Worm (Caenorhabditis elegans): ENCODE measurements around the gene spdl-1.

spdl-1 gene

DNA sequence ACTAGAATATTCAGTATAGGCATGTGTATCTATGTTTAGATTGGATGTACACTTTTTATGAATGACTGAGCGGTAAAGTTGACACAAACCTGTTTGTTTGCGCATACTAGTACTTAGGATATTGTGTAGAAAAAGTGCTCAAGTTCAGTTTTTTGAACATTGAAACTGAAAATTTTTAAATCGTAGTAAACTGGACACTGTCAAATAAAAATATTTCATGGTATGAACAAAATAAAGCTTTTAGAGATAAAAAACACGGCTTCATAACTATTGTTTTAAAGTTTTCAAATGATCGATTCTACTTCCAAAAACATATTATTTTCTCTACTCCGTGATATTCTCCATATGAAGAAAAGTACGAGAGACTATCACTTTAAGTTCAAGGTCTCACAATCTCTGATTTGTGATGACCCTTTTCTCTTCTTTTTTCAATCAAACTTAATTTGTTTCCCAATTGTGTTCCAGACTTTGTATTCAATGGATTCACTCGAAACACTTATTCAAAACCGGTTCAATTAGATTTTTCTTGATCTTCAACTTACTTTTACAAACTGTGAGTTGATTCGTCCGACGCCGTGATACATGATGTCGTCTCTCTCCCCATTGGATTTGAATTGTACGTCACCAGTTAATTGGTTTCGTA lies 10.2 kb downstream of the spdl-1 start:
- TF ChIP-seq mcd-1 (GFP tag; IDR thresholded peaks at IDR 0.05) (no peak), dpl-1 (GFP tag; optimal IDR thresholded peaks at IDR 0.05) (no peak), nfya-2 (GFP tag; IDR thresholded peaks at IDR 0.05) (no peak), mes-4 (tag; optimal IDR thresholded peaks at IDR 0.05) (no peak), ztf-25 (GFP tag; IDR thresholded peaks at IDR 0.05) (no peak), nfya-1 (tag; optimal IDR thresholded peaks at IDR 0.05; ENCODE audit: borderline replicate concordance, insufficient read depth) (no peak), lin-40 (tag; optimal IDR thresholded peaks at IDR 0.05) (no peak), aptf-2 (GFP tag; conservative IDR thresholded peaks at IDR 0.05) (no peak), Y95B8A.8 (GFP tag; IDR thresholded peaks at IDR 0.05) (no peak), tbp1 (GFP tag; optimal IDR thresholded peaks at IDR 0.05) (no peak), ceh-40 (GFP tag; IDR thresholded peaks at IDR 0.05) (no peak), nhr-27 (tag; optimal IDR thresholded peaks at IDR 0.05) (no peak)

DNA sequence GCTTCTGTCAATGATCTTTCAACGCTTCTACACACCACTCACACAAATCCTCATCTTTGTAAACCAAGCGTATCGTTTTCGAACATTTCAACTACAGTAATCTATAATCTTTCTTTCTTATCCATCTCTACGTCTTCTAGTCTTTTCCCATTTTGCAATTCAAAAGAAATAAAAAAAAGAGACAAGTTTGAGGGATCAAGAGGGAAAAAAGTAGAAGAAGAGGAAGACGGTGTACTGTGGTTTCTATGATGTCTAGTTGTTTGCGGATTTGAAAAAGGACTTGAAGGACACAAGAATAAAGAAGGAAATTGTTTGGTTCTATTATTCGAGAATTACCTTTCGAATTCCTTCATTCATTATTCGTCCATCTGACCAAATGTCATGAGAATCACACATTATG lies 11.1 kb downstream of the spdl-1 start:
- no peak for TF ChIP-seq nfya-1 (tag; optimal IDR thresholded peaks at IDR 0.05; ENCODE audit: borderline replicate concordance, insufficient read depth)
- no peak for TF ChIP-seq madf-6 (GFP tag; IDR thresholded peaks at IDR 0.05)
- no peak for TF ChIP-seq hrde-1 (tag; optimal IDR thresholded peaks at IDR 0.05; ENCODE audit: borderline replicate concordance)
- no peak for TF ChIP-seq egrh-3 (GFP tag; IDR thresholded peaks at IDR 0.05)
- no peak for TF ChIP-seq B0261.1 (tag; optimal IDR thresholded peaks at IDR 0.05)
- TF ChIP-seq cebp-2 (GFP tag; IDR thresholded peaks at IDR 0.05): no peak
- TF ChIP-seq B0336.3 (GFP tag; IDR thresholded peaks at IDR 0.05): no peak
- no peak for TF ChIP-seq C06A6.2 (GFP tag; conservative IDR thresholded peaks at IDR 0.05)
- no peak for TF ChIP-seq ekl-4 (GFP tag; IDR thresholded peaks at IDR 0.05)
- no peak for TF ChIP-seq snpc-1.1 (tag; optimal IDR thresholded peaks at IDR 0.05; ENCODE audit: insufficient read depth)
- no peak for TF ChIP-seq ZK185.1 (tag; optimal IDR thresholded peaks at IDR 0.05; ENCODE audit: poor library complexity, severe bottlenecking)
- no peak for TF ChIP-seq K11D2.4 (GFP tag; IDR thresholded peaks at IDR 0.05)

DNA sequence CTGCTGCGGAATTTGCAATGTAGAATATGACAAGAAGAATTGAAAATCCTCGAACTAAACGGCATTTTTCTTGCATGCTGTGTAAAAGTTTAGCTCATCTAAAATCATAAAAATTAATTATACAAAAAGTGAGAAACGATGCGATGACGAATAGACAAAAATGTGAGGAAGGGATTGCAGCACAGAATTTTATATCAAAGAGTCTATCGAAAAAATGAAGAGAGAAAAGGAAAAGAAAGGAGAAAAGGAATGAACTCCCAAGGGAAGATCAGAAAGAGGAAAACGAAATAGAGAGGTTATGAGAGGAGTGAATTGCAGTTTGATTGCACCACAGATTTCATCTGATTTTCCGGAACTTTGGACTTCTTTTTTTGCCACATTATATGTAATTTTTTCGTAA lies 12.9 kb downstream of the spdl-1 start, which contains the start of gene glr-4:
Gene glr-4 (minus strand): TSS at position 101 of the 400 bp plus-strand sequence.
- TF ChIP-seq ceh-79 (tag; optimal IDR thresholded peaks at IDR 0.05) (no peak), ztf-28 (GFP tag; IDR thresholded peaks at IDR 0.05) (no peak), ztf-25 (GFP tag; IDR thresholded peaks at IDR 0.05) (no peak), F57A8.1 (GFP tag; optimal IDR thresholded peaks at IDR 0.05) (no peak), zim-3 (tag; optimal IDR thresholded peaks at IDR 0.05) (no peak), ceh-40 (GFP tag; IDR thresholded peaks at IDR 0.05) (no peak), ztf-26 (tag; optimal IDR thresholded peaks at IDR 0.05) (no peak), somi-1 (GFP tag; optimal IDR thresholded peaks at IDR 0.05) (no peak), chd-7 (tag; optimal IDR thresholded peaks at IDR 0.05) (no peak), lin-35 (GFP tag; optimal IDR thresholded peaks at IDR 0.05) (no peak), snpc-1.3 (tag; optimal IDR thresholded peaks at IDR 0.05; ENCODE audit: insufficient read depth) (no peak)

DNA sequence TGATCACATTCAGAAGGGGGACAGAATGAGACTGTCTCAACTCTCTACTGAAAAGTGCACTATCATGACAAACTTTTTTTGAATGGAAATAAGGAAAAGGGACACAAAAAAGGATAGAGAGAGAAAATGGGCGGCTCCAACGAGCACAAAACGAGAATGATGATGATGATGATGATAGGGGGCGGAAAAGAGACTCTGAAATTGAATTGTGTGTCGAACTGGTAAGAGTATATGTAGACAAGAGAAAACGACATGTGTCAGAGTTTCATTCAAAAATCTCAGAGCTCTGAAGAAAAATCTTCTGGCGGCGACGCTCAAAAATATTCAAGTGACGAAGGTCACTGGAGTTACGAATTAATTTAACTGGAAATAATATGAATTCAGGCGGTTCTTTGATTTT lies 13.9 kb downstream of the spdl-1 start:
- no peak for TF ChIP-seq lin-40 (tag; optimal IDR thresholded peaks at IDR 0.05)
- no peak for TF ChIP-seq madf-6 (GFP tag; IDR thresholded peaks at IDR 0.05)
- TF ChIP-seq fkh-3 (tag; optimal IDR thresholded peaks at IDR 0.05): no peak
- TF ChIP-seq him-1 (tag; optimal IDR thresholded peaks at IDR 0.05): no peak
- TF ChIP-seq Y53F4B.3 (GFP tag; IDR thresholded peaks at IDR 0.05): no peak
- TF ChIP-seq B0261.1 (tag; optimal IDR thresholded peaks at IDR 0.05): no peak
- TF ChIP-seq bed-1 (GFP tag; IDR thresholded peaks at IDR 0.05): no peak
- no peak for TF ChIP-seq F55B11.4 (tag; optimal IDR thresholded peaks at IDR 0.05; ENCODE audit: borderline replicate concordance, insufficient read depth)
- no peak for TF ChIP-seq repo-1 (tag; optimal IDR thresholded peaks at IDR 0.05)
- no peak for TF ChIP-seq egrh-3 (GFP tag; IDR thresholded peaks at IDR 0.05)
- TF ChIP-seq xnd-1 (tag; optimal IDR thresholded peaks at IDR 0.05): no peak
- no peak for TF ChIP-seq ceh-100 (GFP tag; IDR thresholded peaks at IDR 0.05)
- TF ChIP-seq K11D2.4 (GFP tag; IDR thresholded peaks at IDR 0.05): no peak
- no peak for TF ChIP-seq tbx-9 (tag; optimal IDR thresholded peaks at IDR 0.05; ENCODE audit: borderline replicate concordance)
- no peak for TF ChIP-seq T07F8.4 (tag; optimal IDR thresholded peaks at IDR 0.05)
- TF ChIP-seq F22D6.2 (tag; optimal IDR thresholded peaks at IDR 0.05): no peak
- TF ChIP-seq chd-7 (tag; optimal IDR thresholded peaks at IDR 0.05): no peak
